Fruit fly (Drosophila melanogaster) whole organism: Measurements from ENCODE around the gene CG6276.

ENCODE experiments used
- CG8478 ChIP-seq: fragments of >200 bp; optimal IDR thresholded peaks from 2 replicates; lab custom pipeline; 2018; ENCODE audit warnings: inconsistent platforms
- Dll ChIP-seq: fragments of >200 bp; optimal IDR thresholded peaks from 2 replicates; lab custom pipeline; 2017
- EcR ChIP-seq, 2 experiments: fragments of >200 bp; optimal IDR thresholded peaks; 2 replicates each; lab custom pipeline; 2017; ENCODE audit warnings: missing biosample characterization in 2 of 2, missing genetic modification characterization in 2 of 2, missing genetic modification reagents in 2 of 2
- pan ChIP-seq: fragments of >200 bp; optimal IDR thresholded peaks from 2 replicates; lab custom pipeline; 2017
- psq ChIP-seq: fragments of >200 bp; optimal IDR thresholded peaks from 2 replicates; lab custom pipeline; 2017
- usp ChIP-seq: fragments of >200 bp; optimal IDR thresholded peaks from 2 replicates; lab custom pipeline; 2017; ENCODE audit warnings: missing biosample characterization, missing genetic modification characterization, mixed read lengths

- TF ChIP-seq Dll (no peak), EcR (GFP tag; optimal IDR thresholded peaks at IDR 0.05; lab: Kevin White, UChicago) (no peak), psq (lab: Kevin White, UChicago) (no peak), CG8478 (lab: Kevin White, UChicago) (no peak), pan (lab: Kevin White, UChicago) (no peak), usp (GFP tag; lab: Kevin White, UChicago) (no peak)
Observed at dm6 chr3R:15363608-15364007, 43.7 kb upstream of the CG6276 start, which contains the start of gene CG6171.
